Fruit fly (Drosophila melanogaster): Measurements from ENCODE around the gene Ibf2.
A peak's percentile ranks its signal among the peaks of the same experiment; 100 is the strongest.

The Ibf2 gene

DNA sequence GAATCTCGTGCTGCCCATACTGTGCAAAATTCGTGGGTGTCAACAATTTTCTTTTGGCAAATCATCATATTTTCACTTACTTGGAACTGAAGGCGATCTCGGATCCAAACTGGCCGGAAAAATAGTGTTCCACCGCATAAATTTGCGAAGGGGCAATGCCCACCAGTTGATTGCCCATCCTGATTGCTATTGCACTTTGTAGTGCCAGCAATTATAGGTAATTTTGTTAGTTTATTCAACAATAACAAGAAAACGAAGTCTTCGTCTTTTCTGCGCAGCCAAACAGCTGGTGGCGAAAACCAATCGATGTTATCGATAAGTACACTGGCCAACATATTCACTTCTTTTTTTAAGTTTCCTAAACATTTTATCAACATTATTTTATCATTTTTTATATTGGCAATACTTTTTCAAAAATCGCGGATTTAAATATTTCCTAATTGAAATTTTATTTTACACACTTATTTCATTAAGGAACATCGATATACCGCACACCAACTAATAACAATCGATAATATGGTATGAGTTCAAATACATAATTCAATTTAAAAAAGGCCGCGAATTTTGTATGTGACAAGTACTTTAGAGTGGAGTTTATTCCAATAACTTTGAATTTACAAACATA lies 12.6 kb downstream of the Ibf2 start, which contains the start of gene Vps15 (continued):
- TF ChIP-seq CG12236 (GFP tag; optimal IDR thresholded peaks at IDR 0.05) (peak; percentile 59), CG5245 (GFP tag; optimal IDR thresholded peaks at IDR 0.05) (peak; percentile 54), Side (GFP tag; optimal IDR thresholded peaks at IDR 0.05) (peak; percentile 75), CG14050 (GFP tag; IDR thresholded peaks at IDR 0.05) (peak; percentile 49; the same call in 2 of the 3 replicates), Meics (GFP tag; optimal IDR thresholded peaks at IDR 0.05) (peak; percentile 81), CG8359 (GFP tag; optimal IDR thresholded peaks at IDR 0.05; ENCODE audit: borderline replicate concordance) (no peak), Ptx1 (GFP tag; IDR thresholded peaks at IDR 0.05) (peak; percentile 78), CG2678 (tag; optimal IDR thresholded peaks at IDR 0.05) (peak; percentile 88), CG11085 (GFP tag; IDR thresholded peaks at IDR 0.05) (peak; percentile 34; the same call in 1 of the 2 replicates), tap (tag; optimal IDR thresholded peaks at IDR 0.05) (peak; percentile 65), D19A (tag; optimal IDR thresholded peaks at IDR 0.05) (peak; percentile 75), CG2889 (GFP tag; IDR thresholded peaks at IDR 0.05) (peak; percentile 89), C15 (GFP tag; IDR thresholded peaks at IDR 0.05) (0 out of 3 replicates have a peak, but pooled peaks have one; percentile 18), ci (GFP tag; IDR thresholded peaks at IDR 0.05) (peak; percentile 77), CG12071 (GFP tag; optimal IDR thresholded peaks at IDR 0.05) (no peak), E2f2 (GFP tag; IDR thresholded peaks at IDR 0.05) (peak; percentile 93), Med (GFP tag) (peak; percentile 93), her (GFP tag; optimal IDR thresholded peaks at IDR 0.05) (peak; percentile 47), CG7556 (GFP tag; optimal IDR thresholded peaks at IDR 0.05) (peak; percentile 70), klu (GFP tag; IDR thresholded peaks at IDR 0.05) (peak; percentile 50; the same call in 1 of the 2 replicates), psq (GFP tag; optimal IDR thresholded peaks at IDR 0.05) (peak; percentile 15), Ada2b (GFP tag; IDR thresholded peaks at IDR 0.05) (peak; percentile 60), CG6654 (GFP tag; optimal IDR thresholded peaks at IDR 0.05) (no peak), zfh1 (GFP tag; IDR thresholded peaks at IDR 0.05) (peak; percentile 81), nom (GFP tag; optimal IDR thresholded peaks at IDR 0.05) (peak; percentile 42), Hr3 (GFP tag; optimal IDR thresholded peaks at IDR 0.05) (peak; percentile 64), GATAe (GFP tag; conservative IDR thresholded peaks at IDR 0.05) (no peak; the same call in 1 of the 2 replicates), abd-A (tag; optimal IDR thresholded peaks at IDR 0.05) (peak; percentile 77), fd64A (GFP tag; optimal IDR thresholded peaks at IDR 0.05) (no peak), lilli (GFP tag; optimal IDR thresholded peaks at IDR 0.05) (peak; percentile 82), HLH3B (GFP tag; IDR thresholded peaks at IDR 0.05) (peak; percentile 76), CHES-1-like (GFP tag; optimal IDR thresholded peaks at IDR 0.05) (peak; percentile 70), Sox100B (GFP tag; optimal IDR thresholded peaks at IDR 0.05) (peak; percentile 58), pb (GFP tag; optimal IDR thresholded peaks at IDR 0.05) (no peak), hkb (optimal IDR thresholded peaks at IDR 0.05) (no peak), hkb (GFP tag; IDR thresholded peaks at IDR 0.05) (peak; percentile 75), twi (tag; optimal IDR thresholded peaks at IDR 0.05) (peak; percentile 64), gem (tag; optimal IDR thresholded peaks at IDR 0.05) (peak; percentile 93), Lpt (GFP tag; optimal IDR thresholded peaks at IDR 0.05) (no peak), MBD-R2 (GFP tag; IDR thresholded peaks at IDR 0.05) (peak; percentile 73), ERR (GFP tag; optimal IDR thresholded peaks at IDR 0.05) (no peak), btn (GFP tag; optimal IDR thresholded peaks at IDR 0.05) (no peak), CG10321 (GFP tag; IDR thresholded peaks at IDR 0.05) (no peak), wdn (GFP tag; IDR thresholded peaks at IDR 0.05) (peak; percentile 58; the same call in 1 of the 2 replicates), Blimp-1 (GFP tag; optimal IDR thresholded peaks at IDR 0.05) (peak; percentile 81), zen (tag; optimal IDR thresholded peaks at IDR 0.05) (peak; percentile 78), CG1024 (GFP tag; IDR thresholded peaks at IDR 0.05) (peak; percentile 5; the same call in 1 of the 2 replicates), CG18599 (GFP tag; optimal IDR thresholded peaks at IDR 0.05) (peak; percentile 83), CG6175 (GFP tag; IDR thresholded peaks at IDR 0.05) (no peak), CG11723 (GFP tag; optimal IDR thresholded peaks at IDR 0.05) (no peak), so (GFP tag; IDR thresholded peaks at IDR 0.05) (peak; percentile 76; the same call in 2 of the 3 replicates)

Measured in whole organism, embryonic.